Worm (Caenorhabditis elegans): ENCODE measurements around the gene ador-1.

DNA sequence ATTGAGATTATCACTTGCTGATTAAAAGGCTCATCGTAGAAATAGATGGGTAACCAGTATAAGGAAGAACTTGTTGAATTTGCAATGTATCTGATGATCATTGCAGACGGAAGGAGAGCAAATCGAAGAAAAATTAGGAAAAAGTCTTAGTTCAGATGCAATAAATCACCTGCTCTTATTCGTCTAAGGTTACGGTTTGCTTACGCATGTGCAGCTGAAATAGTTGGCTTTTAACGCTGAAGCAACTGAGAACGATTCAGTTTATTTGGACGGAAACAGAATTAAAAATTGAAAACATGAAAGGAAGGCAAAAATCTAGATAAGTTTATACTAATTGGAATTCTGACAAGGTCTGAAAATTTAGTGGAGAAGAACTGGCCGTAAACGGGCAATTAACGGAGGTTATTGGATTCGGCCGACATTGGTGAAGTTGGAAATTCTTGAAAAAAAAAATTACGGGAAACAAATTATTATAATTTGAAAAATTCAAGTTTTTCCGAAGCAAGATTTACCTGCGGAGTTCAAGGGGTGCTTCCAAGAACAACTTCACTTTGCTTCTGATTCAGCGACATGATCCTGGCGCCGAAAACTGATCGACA, 49.8 kb downstream of the ador-1 start, which contains the start of the genes sre-35 and sre-33:
- TF ChIP-seq T22C8.4 (GFP tag; IDR thresholded peaks at IDR 0.05) = no peak
- no peak for TF ChIP-seq ztf-29 (GFP tag; IDR thresholded peaks at IDR 0.05)
- TF ChIP-seq med-1 (GFP tag; optimal IDR thresholded peaks at IDR 0.05; ENCODE audit: insufficient read depth) = no peak
- no peak for TF ChIP-seq ztf-23 (GFP tag; IDR thresholded peaks at IDR 0.05)
- TF ChIP-seq cog-1 (tag; optimal IDR thresholded peaks at IDR 0.05) = no peak
